Worm (Caenorhabditis elegans) whole organism, L2 larva: ENCODE measurements around the gene T06A1.5.

Experiments
- F13H6.1 ChIP-seq: sonication (generic microtip); optimal IDR thresholded peaks from 2 replicates; lab custom pipeline; 2016; ENCODE audit warnings: missing genetic modification characterization, missing compliant biosample characterization
- R02D3.7 ChIP-seq: fragments of 150-350 bp; optimal IDR thresholded peaks from 2 replicates; lab custom pipeline; 2014; ENCODE audit warnings: missing biosample characterization, missing genetic modification characterization
- alr-1 ChIP-seq: fragments of 150-350 bp; optimal IDR thresholded peaks from 2 replicates; lab custom pipeline; 2014; ENCODE audit warnings: missing biosample characterization, missing genetic modification characterization
- aly-2 ChIP-seq: fragments of 150-350 bp; optimal IDR thresholded peaks from 2 replicates; lab custom pipeline; 2014; ENCODE audit warnings: missing biosample characterization, missing genetic modification characterization
- blmp-1 ChIP-seq: sonication (generic microtip); optimal IDR thresholded peaks from 2 replicates; lab custom pipeline; 2017; ENCODE audit warnings: missing genetic modification characterization, mild to moderate bottlenecking, missing compliant biosample characterization, antibody characterized with exemption, moderate library complexity; ENCODE audit not compliant: insufficient read depth
- ceh-16 ChIP-seq: fragments of 150-350 bp; optimal IDR thresholded peaks from 2 replicates; lab custom pipeline; 2014; ENCODE audit warnings: missing biosample characterization, missing genetic modification characterization
- crh-2 ChIP-seq: sonication (generic microtip); optimal IDR thresholded peaks from 2 replicates; lab custom pipeline; 2017; ENCODE audit warnings: missing biosample characterization, missing genetic modification characterization
- dmd-4 ChIP-seq: sonication (generic microtip); optimal IDR thresholded peaks from 2 replicates; lab custom pipeline; 2017; ENCODE audit warnings: missing biosample characterization, missing genetic modification characterization
- egl-27 ChIP-seq: sonication (generic microtip); optimal IDR thresholded peaks from 3 replicates; lab custom pipeline; 2017; ENCODE audit warnings: missing biosample characterization, missing genetic modification reagents, missing genetic modification characterization
- fos-1 ChIP-seq: fragments of 150-350 bp; optimal IDR thresholded peaks from 2 replicates; lab custom pipeline; 2014; ENCODE audit warnings: missing biosample characterization, missing genetic modification characterization
- lin-11 ChIP-seq: fragments of 150-350 bp; sonication (generic microtip); optimal IDR thresholded peaks from 2 replicates; lab custom pipeline; 2014; ENCODE audit warnings: missing biosample characterization, missing genetic modification characterization, inconsistent platforms, mixed read lengths
- mab-5 ChIP-seq: fragments of 150-350 bp; optimal IDR thresholded peaks from 2 replicates; lab custom pipeline; 2014; ENCODE audit warnings: missing biosample characterization, missing genetic modification characterization
- mdl-1 ChIP-seq, 2 experiments: fragments of 150-350 bp in 1 of 2; sonication (generic microtip) in 1 of 2; optimal IDR thresholded peaks; 2 replicates each; lab custom pipeline; 2017; ENCODE audit warnings: missing biosample characterization in 2 of 2, missing genetic modification characterization in 2 of 2
- nhr-12 ChIP-seq: fragments of 150-350 bp; optimal IDR thresholded peaks from 2 replicates; lab custom pipeline; 2014; ENCODE audit warnings: missing biosample characterization, missing genetic modification characterization
- nhr-129 ChIP-seq: fragments of 150-350 bp; optimal IDR thresholded peaks from 2 replicates; lab custom pipeline; 2014; ENCODE audit warnings: missing biosample characterization, missing genetic modification characterization
- nhr-21 ChIP-seq: fragments of 150-350 bp; optimal IDR thresholded peaks from 2 replicates; lab custom pipeline; 2014; ENCODE audit warnings: missing biosample characterization, missing genetic modification characterization
- nhr-237 ChIP-seq: fragments of 150-350 bp; optimal IDR thresholded peaks from 2 replicates; lab custom pipeline; 2014; ENCODE audit warnings: missing biosample characterization, missing genetic modification characterization
- sma-3 ChIP-seq: sonication (generic microtip); optimal IDR thresholded peaks from 2 replicates; lab custom pipeline; 2016; ENCODE audit warnings: missing genetic modification reagents, missing genetic modification characterization, missing compliant biosample characterization
- unc-55 ChIP-seq: fragments of 150-350 bp; sonication (generic microtip); optimal IDR thresholded peaks from 3 replicates; lab custom pipeline; 2014; ENCODE audit warnings: missing biosample characterization, missing genetic modification reagents, missing genetic modification characterization
- unc-62 ChIP-seq: fragments of 150-350 bp; optimal IDR thresholded peaks from 2 replicates; lab custom pipeline; 2014; ENCODE audit warnings: missing biosample characterization, missing genetic modification reagents, missing genetic modification characterization
- zag-1 ChIP-seq: fragments of 150-350 bp; optimal IDR thresholded peaks from 2 replicates; lab custom pipeline; 2014; ENCODE audit warnings: missing biosample characterization, missing genetic modification characterization
- ztf-4 ChIP-seq: fragments of 150-350 bp; optimal IDR thresholded peaks from 2 replicates; lab custom pipeline; 2014; ENCODE audit warnings: missing biosample characterization, missing genetic modification characterization

The T06A1.5 gene

DNA sequence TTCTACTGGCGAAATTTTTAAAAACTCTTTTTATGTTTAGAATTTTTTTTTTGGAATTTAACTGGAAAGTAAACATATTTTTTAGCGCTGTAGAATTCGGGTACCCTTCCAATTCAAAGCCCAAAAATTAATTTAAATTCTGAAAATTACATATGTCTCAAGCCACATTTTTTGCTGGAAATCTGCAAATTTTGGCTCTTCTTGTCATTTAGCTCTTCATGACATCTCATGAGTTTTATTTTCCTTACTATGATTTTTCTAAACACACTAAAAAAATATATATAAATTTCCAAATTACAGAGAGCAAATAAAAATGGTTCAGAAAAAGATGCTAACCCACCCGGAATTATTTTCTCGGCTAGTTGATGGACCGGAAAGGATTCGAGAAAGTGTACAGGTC lies 42.2 kb downstream of the T06A1.5 start, which contains the start of gene acs-3:
acs-3 (plus strand) TSS at position 301 of the 400 bp plus-strand sequence.
- TF ChIP-seq nhr-237 (no peak), ceh-16 (no peak), F13H6.1 (tag; lab: Kevin White, UChicago) (no peak), nhr-12 (tag; lab: Kevin White, UChicago) (no peak), unc-55 (GFP tag; lab: Kevin White, UChicago) (no peak), nhr-129 (tag; lab: Kevin White, UChicago) (no peak), alr-1 (tag; lab: Kevin White, UChicago) (no peak), crh-2 (tag; lab: Kevin White, UChicago) (no peak), egl-27 (no peak), fos-1 (tag; lab: Kevin White, UChicago) (no peak), mdl-1 (tag; optimal IDR thresholded peaks at IDR 0.05; lab: Kevin White, UChicago) (no peak), sma-3 (GFP tag; lab: Kevin White, UChicago) (no peak)
- TF ChIP-seq, all 48 proteins: peak for 0

DNA sequence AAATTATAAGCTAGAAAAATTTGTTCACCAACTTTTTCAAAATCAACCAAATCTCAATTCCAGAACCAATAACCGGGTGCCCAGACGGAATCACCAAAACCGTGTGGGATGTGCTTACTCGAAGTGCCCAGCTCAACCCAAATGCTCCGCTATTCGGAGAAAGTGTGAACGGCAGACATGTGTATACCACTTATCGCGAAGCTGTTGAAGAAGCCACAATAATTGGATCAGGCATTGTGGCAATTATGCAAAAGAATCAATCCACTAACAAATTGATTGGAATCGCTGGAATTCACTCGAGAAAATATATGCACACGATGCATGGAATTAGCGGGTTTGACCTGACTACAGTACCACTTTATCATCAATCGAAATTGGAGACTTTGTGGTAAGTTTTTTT lies 42.7 kb downstream of the T06A1.5 start:
- no peak for TF ChIP-seq aly-2 (tag; lab: Kevin White, UChicago)
- TF ChIP-seq, all 48 proteins: peak for 0

ce11 chrV:1975049-1975448 lies 48.0 kb downstream of the T06A1.5 start, which contains the start of gene fbxa-201:
Gene fbxa-201 (plus strand): TSS chrV:1975349.
- TF ChIP-seq nhr-129 (tag; lab: Kevin White, UChicago), result no peak
- no peak for TF ChIP-seq lin-11 (tag; lab: Kevin White, UChicago)
- no peak for TF ChIP-seq unc-62 (GFP tag; lab: Kevin White, UChicago)
- no peak for TF ChIP-seq nhr-237
- TF ChIP-seq dmd-4 (tag; lab: Kevin White, UChicago), result no peak

- TF ChIP-seq R02D3.7 (tag; lab: Kevin White, UChicago), result no peak
- TF ChIP-seq blmp-1, result no peak
- TF ChIP-seq egl-27, result no peak
- TF ChIP-seq nhr-21 (tag; lab: Kevin White, UChicago), result no peak
- TF ChIP-seq ztf-4 (tag; lab: Kevin White, UChicago), result no peak
- no peak for TF ChIP-seq mab-5 (tag; lab: Kevin White, UChicago)
- TF ChIP-seq aly-2 (tag; lab: Kevin White, UChicago), result no peak
- TF ChIP-seq zag-1, result no peak
- no peak for TF ChIP-seq nhr-237
Observed at ce11 chrV:1978968-1979367, 51.9 kb downstream of the T06A1.5 start, which contains the start of gene T08B1.4. Gene T08B1.4 (plus strand): TSS chrV:1979268.
